Fruit fly (Drosophila melanogaster): ENCODE data around the gene CG7173.

Gene CG7173

dm6 chr3L:21515823-21516715 is 42.0 kb downstream of the CG7173 start, which contains the start of the genes SAK and Cdk12 (continued):
- peak; percentile 77 for TF ChIP-seq Hr4 (GFP tag; optimal IDR thresholded peaks at IDR 0.05)
- TF ChIP-seq Eip78C (GFP tag), result peak; percentile 92
- peak; percentile 80 for TF ChIP-seq Sox15 (GFP tag; optimal IDR thresholded peaks at IDR 0.05)
- peak; percentile 89 for TF ChIP-seq CG32006 (GFP tag; optimal IDR thresholded peaks at IDR 0.05)
- peak; percentile 23 for TF ChIP-seq vri (GFP tag; optimal IDR thresholded peaks at IDR 0.05)
- peak; percentile 70 for TF ChIP-seq CG6808 (GFP tag; optimal IDR thresholded peaks at IDR 0.05)
- TF ChIP-seq CG8119 (GFP tag; IDR thresholded peaks at IDR 0.05), result peak; percentile 79
- TF ChIP-seq CG6792 (GFP tag; optimal IDR thresholded peaks at IDR 0.05), result peak; percentile 71
- TF ChIP-seq fd59A (GFP tag; optimal IDR thresholded peaks at IDR 0.05), result peak; percentile 63
- peak; percentile 64 for TF ChIP-seq Gug (GFP tag; IDR thresholded peaks at IDR 0.05)
- peak; percentile 60 for TF ChIP-seq fkh (GFP tag; optimal IDR thresholded peaks at IDR 0.05)
- peak; percentile 26 to 84 for TF ChIP-seq salr (GFP tag; optimal IDR thresholded peaks at IDR 0.05)
- TF ChIP-seq CG31627 (GFP tag; optimal IDR thresholded peaks at IDR 0.05), result peak; percentile 72
- TF ChIP-seq CG11294 (GFP tag; IDR thresholded peaks at IDR 0.05), result peak; percentile 76
- peak; percentile 9 for TF ChIP-seq fd85E (GFP tag; optimal IDR thresholded peaks at IDR 0.05)
- TF ChIP-seq CG7368 (GFP tag; optimal IDR thresholded peaks at IDR 0.05), result peak; percentile 75
- peak; percentile 77 for TF ChIP-seq dsx (GFP tag; optimal IDR thresholded peaks at IDR 0.05; ENCODE audit: poor library complexity, severe bottlenecking)
- peak; percentile 66 for TF ChIP-seq topi (GFP tag; optimal IDR thresholded peaks at IDR 0.05)

DNA sequence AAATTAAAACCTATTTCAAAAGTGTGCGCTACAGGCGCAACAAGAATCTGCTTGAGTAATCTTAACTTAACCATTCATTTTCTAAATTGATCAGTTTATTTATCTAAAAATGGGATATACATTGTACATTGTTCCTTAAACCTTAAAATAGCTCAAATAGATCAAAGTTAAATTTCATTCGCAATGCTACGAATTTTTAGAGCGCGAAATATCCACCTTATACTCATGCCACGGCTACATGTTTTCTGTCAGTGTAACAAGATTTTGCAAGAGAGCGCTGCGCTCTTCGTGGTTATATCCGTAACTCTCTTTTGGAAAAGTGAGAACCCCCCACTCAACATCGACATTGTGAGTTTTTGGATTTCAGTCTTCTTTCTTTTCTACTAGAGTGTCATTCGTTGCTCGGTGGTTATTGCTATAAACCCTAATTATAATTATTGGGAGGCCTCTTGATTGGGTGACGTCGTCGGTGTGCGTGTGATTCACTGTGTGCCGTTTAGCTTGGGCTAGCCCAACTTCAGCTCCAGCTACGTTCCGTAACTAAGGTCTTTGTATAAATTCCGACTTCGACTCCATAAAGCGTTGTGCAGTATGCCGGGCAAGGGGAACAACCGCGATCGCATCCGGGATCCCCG is 48.4 kb downstream of the CG7173 start:
- TF ChIP-seq CG6808 (GFP tag; optimal IDR thresholded peaks at IDR 0.05) (peak; percentile 51), svp (GFP tag) (no peak), fkh (GFP tag; optimal IDR thresholded peaks at IDR 0.05) (no peak), CG10631 (GFP tag; optimal IDR thresholded peaks at IDR 0.05) (peak; percentile 55), CG11294 (GFP tag; IDR thresholded peaks at IDR 0.05) (no peak), CG3032 (tag; optimal IDR thresholded peaks at IDR 0.05) (peak; percentile 62), Sox14 (GFP tag; optimal IDR thresholded peaks at IDR 0.05) (peak; percentile 49), CG11762 (GFP tag; optimal IDR thresholded peaks at IDR 0.05; ENCODE audit: insufficient read depth) (peak; percentile 25), dac (GFP tag; optimal IDR thresholded peaks at IDR 0.05) (peak; percentile 40), Blimp-1 (GFP tag; optimal IDR thresholded peaks at IDR 0.05) (no peak), spab (GFP tag; optimal IDR thresholded peaks at IDR 0.05) (peak; percentile 13), Eip78C (GFP tag) (peak; percentile 88), CG9139 (GFP tag; optimal IDR thresholded peaks at IDR 0.05) (no peak), acj6 (GFP tag; optimal IDR thresholded peaks at IDR 0.05) (peak; percentile 73), topi (GFP tag; optimal IDR thresholded peaks at IDR 0.05) (peak; percentile 52), CG7368 (GFP tag; optimal IDR thresholded peaks at IDR 0.05) (peak; percentile 54), dsx (GFP tag; optimal IDR thresholded peaks at IDR 0.05; ENCODE audit: poor library complexity, severe bottlenecking) (no peak), CG8632 (GFP tag; optimal IDR thresholded peaks at IDR 0.05) (peak; percentile 34), CG6163 (GFP tag; IDR thresholded peaks at IDR 0.05) (peak; percentile 67), Lpt (GFP tag; optimal IDR thresholded peaks at IDR 0.05) (peak; percentile 53), esn (GFP tag; optimal IDR thresholded peaks at IDR 0.05) (peak; percentile 73), net (GFP tag; optimal IDR thresholded peaks at IDR 0.05) (peak; percentile 68), CG4318 (GFP tag; optimal IDR thresholded peaks at IDR 0.05) (peak; percentile 52), Eip93F (GFP tag; optimal IDR thresholded peaks at IDR 0.05) (no peak), Gug (GFP tag; IDR thresholded peaks at IDR 0.05) (no peak), CG6792 (GFP tag; optimal IDR thresholded peaks at IDR 0.05) (peak; percentile 62), Hr4 (GFP tag; optimal IDR thresholded peaks at IDR 0.05) (peak; percentile 78), fd59A (GFP tag; optimal IDR thresholded peaks at IDR 0.05) (peak; percentile 17), salr (GFP tag; optimal IDR thresholded peaks at IDR 0.05) (no peak), achi (GFP tag; optimal IDR thresholded peaks at IDR 0.05) (peak; percentile 67), Eip75B (GFP tag; optimal IDR thresholded peaks at IDR 0.05) (peak; percentile 78), cyc (GFP tag; optimal IDR thresholded peaks at IDR 0.05) (peak; percentile 45), CG15336 (GFP tag; IDR thresholded peaks at IDR 0.05) (peak; percentile 68; the same call in 1 of the 2 replicates), CG32006 (GFP tag; optimal IDR thresholded peaks at IDR 0.05) (peak; percentile 80), Sox15 (GFP tag; optimal IDR thresholded peaks at IDR 0.05) (peak; percentile 27), Ets96B (tag; optimal IDR thresholded peaks at IDR 0.05) (peak; percentile 51), CG10669 (GFP tag; optimal IDR thresholded peaks at IDR 0.05) (peak; percentile 57), CG16779 (tag; optimal IDR thresholded peaks at IDR 0.05) (no peak), Ets21C (GFP tag; optimal IDR thresholded peaks at IDR 0.05) (peak; percentile 51), OdsH (GFP tag; optimal IDR thresholded peaks at IDR 0.05) (peak; percentile 68)

All from whole organism, prepupa.